Fruit fly (Drosophila melanogaster) whole organism, embryonic: ENCODE measurements around the gene Dh31.
A peak's percentile ranks its signal among the peaks of the same experiment; 100 is the strongest.

ENCODE experiments used
- CG10543 ChIP-seq: fragments of 200-800 bp; sonication (Bioruptor generic); optimal IDR thresholded peaks from 3 replicates; lab custom pipeline; 2017; ENCODE audit warnings: missing biosample characterization, mild to moderate bottlenecking, missing genetic modification characterization, moderate library complexity
- CG10654 ChIP-seq: fragments of 200-800 bp; sonication (Bioruptor generic); optimal IDR thresholded peaks from 2 replicates; lab custom pipeline; 2016; ENCODE audit warnings: missing biosample characterization, missing genetic modification characterization
- CG12769 ChIP-seq: fragments of 200-800 bp; sonication (Bioruptor generic); optimal IDR thresholded peaks from 2 replicates; lab custom pipeline; 2019; ENCODE audit warnings: missing biosample characterization, mild to moderate bottlenecking, missing genetic modification characterization, moderate library complexity
- CG15073 ChIP-seq: fragments of 200-800 bp; sonication (Bioruptor generic); optimal IDR thresholded peaks from 2 replicates; lab custom pipeline; 2016; ENCODE audit warnings: missing biosample characterization, missing genetic modification characterization
- CG17328 ChIP-seq: fragments of 200-800 bp; sonication (Bioruptor generic); IDR thresholded peaks from 2 replicates; pipeline ENCODE4 v1.3.6; 2022; ENCODE audit warnings: missing biosample characterization, missing genetic modification characterization
- CG17361 ChIP-seq: fragments of 200-800 bp; sonication (Bioruptor generic); IDR thresholded peaks from 3 replicates; pipeline ENCODE4 v1.3.6; 2022; ENCODE audit warnings: missing biosample characterization, missing genetic modification characterization
- CG2129 ChIP-seq: fragments of 200-800 bp; sonication (Bioruptor generic); IDR thresholded peaks from 2 replicates; pipeline ENCODE4 v1.3.6; 2022; ENCODE audit warnings: missing biosample characterization, missing genetic modification characterization; ENCODE audit not compliant: partially characterized antibody
- CG2712 ChIP-seq: fragments of 200-800 bp; optimal IDR thresholded peaks from 3 replicates; lab custom pipeline; 2019; ENCODE audit warnings: missing biosample characterization, mild to moderate bottlenecking, missing genetic modification characterization, moderate library complexity
- CG3065 ChIP-seq: fragments of 200-800 bp; sonication (Bioruptor generic); optimal IDR thresholded peaks from 2 replicates; lab custom pipeline; 2016; ENCODE audit warnings: missing biosample characterization, missing genetic modification characterization
- CG32532 ChIP-seq: fragments of 200-800 bp; sonication (Bioruptor generic); IDR thresholded peaks from 2 replicates; pipeline ENCODE4 v1.3.6; 2022; ENCODE audit warnings: missing biosample characterization, missing genetic modification characterization
- CG42726 ChIP-seq: fragments of 200-800 bp; sonication (Bioruptor generic); IDR thresholded peaks from 2 replicates; pipeline ENCODE4 v1.3.6; 2022; ENCODE audit warnings: missing biosample characterization, missing genetic modification characterization; ENCODE audit not compliant: partially characterized antibody
- CG4617 ChIP-seq: fragments of 200-800 bp; sonication (Bioruptor generic); optimal IDR thresholded peaks from 3 replicates; lab custom pipeline; 2016; ENCODE audit warnings: missing biosample characterization, missing genetic modification characterization, borderline replicate concordance
- CG4730 ChIP-seq: fragments of 200-800 bp; sonication (Bioruptor generic); IDR thresholded peaks from 2 replicates; pipeline ENCODE4 v1.3.6; 2022; ENCODE audit warnings: missing biosample characterization, missing genetic modification characterization
- CG5953 ChIP-seq: fragments of 200-800 bp; sonication (Bioruptor generic); IDR thresholded peaks from 2 replicates; pipeline ENCODE4 v1.3.6; 2022; ENCODE audit warnings: missing biosample characterization, missing genetic modification characterization
- CG6813 ChIP-seq: fragments of 200-800 bp; sonication (Bioruptor generic); optimal IDR thresholded peaks from 2 replicates; lab custom pipeline; 2017; ENCODE audit warnings: missing biosample characterization, missing genetic modification characterization, mild to moderate bottlenecking, moderate library complexity, missing genetic modification reagents
- CG7556 ChIP-seq: fragments of 200-800 bp; sonication (Bioruptor generic); optimal IDR thresholded peaks from 2 replicates; lab custom pipeline; 2017; ENCODE audit warnings: missing biosample characterization, mild to moderate bottlenecking, missing genetic modification characterization
- CG7963 ChIP-seq: fragments of 200-800 bp; sonication (Bioruptor generic); IDR thresholded peaks from 3 replicates; pipeline ENCODE4 v1.3.6; 2022; ENCODE audit warnings: missing biosample characterization, missing genetic modification characterization; ENCODE audit not compliant: partially characterized antibody
- CG9797 ChIP-seq: fragments of 200-800 bp; sonication (Bioruptor generic); optimal IDR thresholded peaks from 3 replicates; lab custom pipeline; 2018; ENCODE audit warnings: missing biosample characterization, mild to moderate bottlenecking, missing genetic modification characterization
- Doc3 ChIP-seq: fragments of 200-800 bp; sonication (Bioruptor generic); IDR thresholded peaks from 3 replicates; pipeline ENCODE4 v1.3.6; 2022; ENCODE audit warnings: missing biosample characterization, missing genetic modification characterization; ENCODE audit not compliant: partially characterized antibody
- ERR ChIP-seq: fragments of 200-800 bp; sonication (Bioruptor generic); optimal IDR thresholded peaks from 2 replicates; lab custom pipeline; 2016; ENCODE audit warnings: missing biosample characterization, missing genetic modification characterization
- HLHmδ ChIP-seq: fragments of 200-800 bp; sonication (Bioruptor generic); optimal IDR thresholded peaks from 2 replicates; lab custom pipeline; 2018; ENCODE audit warnings: missing biosample characterization, mild to moderate bottlenecking, missing genetic modification characterization, moderate library complexity
- Hmr ChIP-seq: fragments of 200-800 bp; sonication (Bioruptor generic); optimal IDR thresholded peaks from 3 replicates; lab custom pipeline; 2017; ENCODE audit warnings: mild to moderate bottlenecking, missing biosample characterization, missing genetic modification reagents, missing genetic modification characterization
- Med ChIP-seq: fragments of 200-800 bp; sonication (Bioruptor generic); peaks from one replicate; lab custom pipeline; 2016; ENCODE audit warnings: missing biosample characterization, missing genetic modification characterization, mild to moderate bottlenecking, inconsistent platforms, moderate library complexity
- Nf-YC ChIP-seq: fragments of 200-800 bp; optimal IDR thresholded peaks from 3 replicates; lab custom pipeline; 2019; ENCODE audit warnings: missing biosample characterization, mild to moderate bottlenecking, missing genetic modification characterization, moderate library complexity
- Ravus ChIP-seq: fragments of 200-800 bp; sonication (Bioruptor generic); IDR thresholded peaks from 2 replicates; pipeline ENCODE4 v1.3.6; 2022; ENCODE audit warnings: missing biosample characterization, missing genetic modification characterization
- Sry-β ChIP-seq: fragments of 200-800 bp; sonication (Bioruptor generic); optimal IDR thresholded peaks from 2 replicates; lab custom pipeline; 2018; ENCODE audit warnings: missing biosample characterization, mild to moderate bottlenecking, missing genetic modification characterization, moderate library complexity
- Ssrp ChIP-seq: fragments of 200-800 bp; sonication (Bioruptor generic); optimal IDR thresholded peaks from 2 replicates; lab custom pipeline; 2018; ENCODE audit warnings: missing biosample characterization, mild to moderate bottlenecking, missing genetic modification characterization, moderate library complexity
- Vsx1 ChIP-seq: fragments of 200-800 bp; sonication (Bioruptor generic); optimal IDR thresholded peaks from 2 replicates; lab custom pipeline; 2017; ENCODE audit warnings: missing biosample characterization, mild to moderate bottlenecking, missing genetic modification characterization, missing genetic modification reagents
- amos ChIP-seq: fragments of 200-800 bp; sonication (Bioruptor generic); IDR thresholded peaks from 2 replicates; pipeline ENCODE4 v1.3.6; 2022; ENCODE audit warnings: missing biosample characterization, missing genetic modification characterization; ENCODE audit not compliant: partially characterized antibody
- ap ChIP-seq: fragments of 200-800 bp; sonication (Bioruptor generic); IDR thresholded peaks from 2 replicates; pipeline ENCODE4 v1.3.6; 2022; ENCODE audit warnings: missing biosample characterization, missing genetic modification characterization
- bab2 ChIP-seq: fragments of 200-800 bp; sonication (Bioruptor generic); optimal IDR thresholded peaks from 2 replicates; lab custom pipeline; 2016; ENCODE audit warnings: missing biosample characterization, missing genetic modification characterization
- caup ChIP-seq: fragments of 200-800 bp; sonication (Bioruptor generic); optimal IDR thresholded peaks from 3 replicates; lab custom pipeline; 2017; ENCODE audit warnings: missing biosample characterization, mild to moderate bottlenecking, missing genetic modification characterization, moderate library complexity; ENCODE audit not compliant: severe bottlenecking
- chif ChIP-seq, 2 experiments: fragments of 200-800 bp; sonication (Bioruptor generic); optimal IDR thresholded peaks; 3 replicates each; lab custom pipeline; 2016; ENCODE audit warnings: missing biosample characterization in 2 of 2, missing genetic modification characterization in 2 of 2
- disco-r ChIP-seq: fragments of 200-800 bp; sonication (Bioruptor generic); optimal IDR thresholded peaks from 2 replicates; lab custom pipeline; 2016; ENCODE audit warnings: missing biosample characterization, missing genetic modification characterization
- ems ChIP-seq: fragments of 200-800 bp; sonication (Bioruptor generic); optimal IDR thresholded peaks from 3 replicates; lab custom pipeline; 2016; ENCODE audit warnings: missing biosample characterization, missing genetic modification characterization
- ewg ChIP-seq: fragments of 200-800 bp; sonication (Bioruptor generic); optimal IDR thresholded peaks from 3 replicates; lab custom pipeline; 2017; ENCODE audit warnings: mild to moderate bottlenecking, missing biosample characterization, missing genetic modification reagents, missing genetic modification characterization
- gce ChIP-seq: fragments of 200-800 bp; sonication (Bioruptor generic); IDR thresholded peaks from 3 replicates; pipeline ENCODE4 v1.3.6; 2022; ENCODE audit warnings: missing biosample characterization, missing genetic modification characterization
- gfzf ChIP-seq: fragments of 200-800 bp; sonication (Bioruptor generic); optimal IDR thresholded peaks from 2 replicates; lab custom pipeline; 2016; ENCODE audit warnings: missing biosample characterization, mild to moderate bottlenecking, missing genetic modification characterization, moderate library complexity
- gsb-n ChIP-seq: fragments of 200-800 bp; sonication (Bioruptor generic); optimal IDR thresholded peaks from 3 replicates; lab custom pipeline; 2018; ENCODE audit warnings: missing biosample characterization, mild to moderate bottlenecking, missing genetic modification characterization
- hb ChIP-seq: fragments of 200-800 bp; sonication (Bioruptor generic); IDR thresholded peaks from 3 replicates; pipeline ENCODE4 v1.3.6; 2022; ENCODE audit warnings: missing biosample characterization, missing genetic modification characterization; ENCODE audit not compliant: partially characterized antibody
- ro ChIP-seq: fragments of 200-800 bp; sonication (Bioruptor generic); IDR thresholded peaks from 2 replicates; pipeline ENCODE4 v1.3.6; 2022; ENCODE audit warnings: missing biosample characterization, missing genetic modification characterization
- sens-2 ChIP-seq: fragments of 200-800 bp; sonication (Bioruptor generic); IDR thresholded peaks from 2 replicates; pipeline ENCODE4 v1.3.6; 2022; ENCODE audit warnings: missing biosample characterization, missing genetic modification characterization
- stc ChIP-seq: fragments of 200-800 bp; sonication (Bioruptor generic); IDR thresholded peaks from 2 replicates; pipeline ENCODE4 v1.3.6; 2022; ENCODE audit warnings: missing biosample characterization, missing genetic modification characterization
- tll ChIP-seq, 2 experiments: fragments of 200-800 bp in 1 of 2; fragments of >200 bp in 1 of 2; sonication (Bioruptor generic) in 1 of 2; optimal IDR thresholded peaks; 2 replicates each; lab custom pipeline; 2017 to 2019; ENCODE audit warnings: missing biosample characterization in 2 of 2, missing genetic modification characterization in 2 of 2, mild to moderate bottlenecking in 1 of 2, moderate library complexity in 1 of 2
- tup ChIP-seq: fragments of 200-800 bp; sonication (Bioruptor generic); optimal IDR thresholded peaks from 2 replicates; lab custom pipeline; 2016; ENCODE audit warnings: missing biosample characterization, mild to moderate bottlenecking, missing genetic modification characterization, moderate library complexity
- vnd ChIP-seq: fragments of 200-800 bp; sonication (Bioruptor generic); IDR thresholded peaks from 3 replicates; pipeline ENCODE4 v1.3.6; 2022; ENCODE audit warnings: missing biosample characterization, missing genetic modification characterization; ENCODE audit not compliant: partially characterized antibody
- zf30C ChIP-seq: fragments of 200-800 bp; sonication (Bioruptor generic); optimal IDR thresholded peaks from 3 replicates; lab custom pipeline; 2018; ENCODE audit warnings: missing biosample characterization, mild to moderate bottlenecking, missing genetic modification characterization

The Dh31 gene

DNA sequence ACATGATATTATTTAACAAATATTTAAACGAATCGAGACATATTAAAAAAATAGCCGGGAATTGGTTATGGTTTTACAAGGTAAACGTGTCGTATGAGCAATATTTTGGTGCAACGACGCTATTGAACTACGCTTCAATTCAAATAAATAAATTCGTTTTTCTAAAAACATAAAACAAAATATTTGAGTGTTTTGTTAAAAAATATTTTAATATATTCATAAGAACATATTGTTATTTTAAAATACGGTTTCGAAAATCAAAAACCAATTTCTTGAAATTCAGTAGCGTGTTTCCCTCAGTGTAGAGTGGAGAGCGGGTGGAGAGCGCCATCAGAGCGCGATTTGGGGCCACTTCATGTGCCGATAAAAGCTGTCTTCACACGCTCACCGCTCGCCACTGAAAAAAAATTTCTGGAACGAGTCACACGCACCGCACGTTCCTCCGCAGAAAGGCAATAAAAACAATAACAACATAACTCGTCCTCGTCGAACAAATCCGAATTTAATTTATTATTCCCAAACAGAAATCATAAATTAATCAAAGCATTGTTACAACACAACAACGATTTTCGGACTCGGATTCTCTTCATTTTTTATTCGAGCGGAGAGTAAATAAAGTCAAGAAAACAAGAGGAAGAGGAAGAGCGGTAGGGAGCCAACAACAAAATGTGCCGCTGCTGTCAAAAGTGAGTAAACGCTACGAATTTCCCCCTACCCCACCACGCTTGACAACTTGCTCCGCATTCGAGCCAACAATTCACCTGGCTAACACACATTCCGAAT, 28.9 kb upstream of the Dh31 start (continued):
- TF ChIP-seq gfzf (GFP tag; lab: Kevin White, UChicago): no peak
- TF ChIP-seq CG12769: peak; percentile 78
- peak; percentile 67 for TF ChIP-seq stc (GFP tag; lab: Robert Waterston, UW)
- TF ChIP-seq zf30C: peak; percentile 80
- TF ChIP-seq chif (GFP tag; optimal IDR thresholded peaks at IDR 0.05; lab: Kevin White, UChicago): peak in 1 of 2 experiments; percentile 71
- peak; percentile 89 for TF ChIP-seq Vsx1
- TF ChIP-seq CG17361: peak; percentile 95
- peak; percentile 79 for TF ChIP-seq CG32532
- TF ChIP-seq Ravus: peak; percentile 30
- peak; percentile 56; the same call in 1 of the 2 replicates for TF ChIP-seq ap (GFP tag; lab: Robert Waterston, UW)
- TF ChIP-seq CG2712 (tag; lab: Kevin White, UChicago): peak; percentile 95
- peak; percentile 63; the same call in 1 of the 2 replicates for TF ChIP-seq ro (GFP tag; lab: Robert Waterston, UW)
- TF ChIP-seq caup: peak; percentile 93
- peak; percentile 60 for TF ChIP-seq CG15073 (GFP tag; lab: Kevin White, UChicago)
- peak; percentile 18 for TF ChIP-seq CG9797
- no peak for TF ChIP-seq CG7963 (GFP tag; lab: Robert Waterston, UW)
- peak; percentile 71 for TF ChIP-seq CG10654 (GFP tag; lab: Kevin White, UChicago)
- peak; percentile 55; the same call in 1 of the 3 replicates for TF ChIP-seq gce (GFP tag; lab: Robert Waterston, UW)
- peak; percentile 48; the same call in 1 of the 2 replicates for TF ChIP-seq CG17328
- peak; percentile 97 for TF ChIP-seq CG7556
- peak; percentile 59 for TF ChIP-seq CG4730
- TF ChIP-seq hb (GFP tag; lab: Robert Waterston, UW): no peak
- TF ChIP-seq CG42726: no peak
- TF ChIP-seq Hmr: peak; percentile 91
- 0 out of 2 replicates have a peak, but pooled peaks have one; percentile 9 for TF ChIP-seq sens-2 (GFP tag; lab: Robert Waterston, UW)
- peak; percentile 88 for TF ChIP-seq Nf-YC
- TF ChIP-seq vnd: no peak
- TF ChIP-seq bab2 (GFP tag; lab: Kevin White, UChicago): no peak
- TF ChIP-seq disco-r (GFP tag; lab: Kevin White, UChicago): no peak
- no peak for TF ChIP-seq ERR (GFP tag; lab: Kevin White, UChicago)
- no peak for TF ChIP-seq tll (GFP tag; optimal IDR thresholded peaks at IDR 0.05; lab: Kevin White, UChicago)
- peak; percentile 87 for TF ChIP-seq CG6813 (GFP tag; lab: Kevin White, UChicago)
- peak; percentile 33 for TF ChIP-seq tup (GFP tag; lab: Kevin White, UChicago)
- no peak for TF ChIP-seq HLHmδ (GFP tag; lab: Kevin White, UChicago)
- TF ChIP-seq CG5953 (GFP tag; lab: Robert Waterston, UW): peak; percentile 29; the same call in 1 of the 2 replicates
- peak; percentile 19 for TF ChIP-seq CG4617
- TF ChIP-seq CG3065: peak; percentile 71
- TF ChIP-seq amos: no peak
- peak; percentile 76 for TF ChIP-seq gsb-n (tag; lab: Kevin White, UChicago)
- peak; percentile 78 for TF ChIP-seq ewg (GFP tag; lab: Kevin White, UChicago)
- peak; percentile 95 for TF ChIP-seq Ssrp
- TF ChIP-seq CG2129: no peak
- peak; percentile 91 for TF ChIP-seq CG10543
- TF ChIP-seq ems (GFP tag; lab: Kevin White, UChicago): peak; percentile 33
- TF ChIP-seq Sry-β (GFP tag; lab: Kevin White, UChicago): peak; percentile 29
- TF ChIP-seq Doc3 (GFP tag; lab: Robert Waterston, UW): no peak
- TF ChIP-seq Med (GFP tag; lab: Kevin White, UChicago): peak; percentile 90
